Worm (Caenorhabditis elegans) whole organism, L4/young adult: Measurements from ENCODE around the gene str-111.

Experiments
- dao-5 ChIP-seq: sonication (generic microtip); optimal IDR thresholded peaks from 2 replicates; lab custom pipeline; 2016; ENCODE audit warnings: missing genotype, missing genetic modification characterization, moderate library complexity, missing compliant biosample characterization
- him-1 ChIP-seq: sonication (generic microtip); optimal IDR thresholded peaks from 2 replicates; lab custom pipeline; 2016; ENCODE audit warnings: missing genotype, missing genetic modification reagents, missing genetic modification characterization, missing compliant biosample characterization

ce11 chrV:16171721-16172120, 2.8 kb upstream of the str-111 start, which contains the start of gene K05D4.9:
- TF ChIP-seq dao-5 (tag; lab: Kevin White, UChicago) (no peak), him-1 (tag; lab: Kevin White, UChicago) (no peak)
